Worm (Caenorhabditis elegans) whole organism, L1 larva: Measurements from ENCODE around the gene F11C1.1.

Source experiments
- C04F5.9 ChIP-seq: sonication (generic microtip); optimal IDR thresholded peaks from 2 replicates; lab custom pipeline; 2016; ENCODE audit warnings: missing genetic modification characterization, missing compliant biosample characterization
- aha-1 ChIP-seq: fragments of 150-350 bp; optimal IDR thresholded peaks from 2 replicates; lab custom pipeline; 2014; ENCODE audit warnings: missing biosample characterization, missing genetic modification characterization
- alr-1 ChIP-seq: fragments of 200-800 bp; sonication (Bioruptor generic); optimal IDR thresholded peaks from 2 replicates; lab custom pipeline; 2018; ENCODE audit warnings: borderline replicate concordance, mild to moderate bottlenecking, missing genetic modification characterization, missing compliant biosample characterization
- ama-1 ChIP-seq: fragments of 150-350 bp; optimal IDR thresholded peaks from 2 replicates; lab custom pipeline; 2014
- blmp-1 ChIP-seq: fragments of 150-350 bp; optimal IDR thresholded peaks from 2 replicates; lab custom pipeline; 2014; ENCODE audit warnings: missing biosample characterization, missing genetic modification characterization
- ceh-82 ChIP-seq, 3 experiments: fragments of 150-350 bp in 1 of 3; sonication (generic microtip) in 2 of 3; optimal IDR thresholded peaks; 2 replicates each; lab custom pipeline; 2014 to 2017; ENCODE audit warnings: missing biosample characterization in 3 of 3, missing genetic modification characterization in 3 of 3
- dpl-1 ChIP-seq, 3 experiments: fragments of 150-350 bp in 2 of 3; sonication (generic microtip) in 1 of 3; optimal IDR thresholded peaks; 2 replicates each; lab custom pipeline; 2014 to 2017; ENCODE audit warnings: missing biosample characterization in 3 of 3, missing genetic modification characterization in 3 of 3, missing genetic modification reagents in 3 of 3
- dsc-1 ChIP-seq: sonication (generic microtip); optimal IDR thresholded peaks from 2 replicates; lab custom pipeline; 2016; ENCODE audit warnings: mild to moderate bottlenecking, missing genetic modification characterization, missing compliant biosample characterization
- efl-3 ChIP-seq: fragments of 200-800 bp; sonication (Bioruptor generic); optimal IDR thresholded peaks from 2 replicates; lab custom pipeline; 2018; ENCODE audit warnings: mild to moderate bottlenecking, missing genetic modification characterization, missing compliant biosample characterization
- egl-27 ChIP-seq, 2 experiments: fragments of 150-350 bp in 1 of 2; sonication (generic microtip); optimal IDR thresholded peaks; 3 replicates each; lab custom pipeline; 2017 to 2018; ENCODE audit warnings: missing biosample characterization in 2 of 2, missing genetic modification characterization in 2 of 2, missing genetic modification reagents in 2 of 2
- elt-3 ChIP-seq, 6 experiments: fragments of 150-350 bp in 1 of 6; sonication (generic microtip); optimal IDR thresholded peaks; 2 replicates each; lab custom pipeline; 2017 to 2018; ENCODE audit warnings: missing biosample characterization in 6 of 6, missing genetic modification characterization in 6 of 6, inconsistent platforms in 1 of 6
- ets-5 ChIP-seq: fragments of 200-800 bp; sonication (Bioruptor generic); IDR thresholded peaks from 2 replicates; pipeline ENCODE4 v1.3.6; 2022; ENCODE audit warnings: missing genetic modification characterization, missing compliant biosample characterization
- fkh-4 ChIP-seq: sonication (generic microtip); optimal IDR thresholded peaks from 2 replicates; lab custom pipeline; 2016; ENCODE audit warnings: missing compliant biosample characterization, missing genetic modification characterization, borderline replicate concordance
- grh-1 ChIP-seq: fragments of 200-800 bp; sonication (Bioruptor generic); IDR thresholded peaks from 2 replicates; pipeline ENCODE4 v1.3.6; 2022; ENCODE audit warnings: missing genetic modification reagents, missing genetic modification characterization, missing compliant biosample characterization
- jun-1 ChIP-seq: fragments of 150-350 bp; optimal IDR thresholded peaks from 2 replicates; lab custom pipeline; 2014; ENCODE audit warnings: missing biosample characterization, missing genetic modification reagents, missing genetic modification characterization
- lin-14 ChIP-seq: fragments of 200-800 bp; sonication (Bioruptor generic); optimal IDR thresholded peaks from 2 replicates; lab custom pipeline; 2018; ENCODE audit warnings: mild to moderate bottlenecking, missing genetic modification characterization, moderate library complexity, missing compliant biosample characterization
- lin-35 ChIP-seq, 2 experiments: fragments of 150-350 bp; optimal IDR thresholded peaks; 2 replicates each; lab custom pipeline; 2014; ENCODE audit warnings: missing biosample characterization in 2 of 2, missing genetic modification characterization in 2 of 2, missing genetic modification reagents in 2 of 2
- lsy-2 ChIP-seq, 2 experiments: fragments of 150-350 bp; optimal IDR thresholded peaks; 2 replicates each; lab custom pipeline; 2014; ENCODE audit warnings: missing biosample characterization in 2 of 2, missing genetic modification characterization in 2 of 2
- mdl-1 ChIP-seq, 2 experiments: fragments of 150-350 bp; optimal IDR thresholded peaks; 2 replicates each; lab custom pipeline; 2014 to 2017; ENCODE audit warnings: missing biosample characterization in 2 of 2, missing genetic modification characterization in 2 of 2, inconsistent platforms in 1 of 2
- mep-1 ChIP-seq: fragments of 150-350 bp; optimal IDR thresholded peaks from 2 replicates; lab custom pipeline; 2014; ENCODE audit warnings: missing biosample characterization, missing genetic modification characterization
- nhr-11 ChIP-seq: fragments of 150-350 bp; optimal IDR thresholded peaks from 2 replicates; lab custom pipeline; 2014; ENCODE audit warnings: missing biosample characterization, missing genetic modification characterization
- nhr-19 ChIP-seq: fragments of 200-800 bp; sonication (Bioruptor generic); conservative IDR thresholded peaks from 2 replicates; pipeline ENCODE4 v1.3.6; 2022; ENCODE audit warnings: missing genetic modification characterization, missing compliant biosample characterization
- nhr-20 ChIP-seq: sonication (generic microtip); optimal IDR thresholded peaks from 2 replicates; lab custom pipeline; 2016; ENCODE audit warnings: mild to moderate bottlenecking, missing genetic modification characterization, missing compliant biosample characterization
- nhr-28 ChIP-seq: fragments of 150-350 bp; optimal IDR thresholded peaks from 2 replicates; lab custom pipeline; 2014; ENCODE audit warnings: missing biosample characterization, missing genetic modification characterization
- nhr-71 ChIP-seq: sonication (generic microtip); optimal IDR thresholded peaks from 2 replicates; lab custom pipeline; 2016; ENCODE audit warnings: mild to moderate bottlenecking, missing genetic modification characterization, moderate library complexity, missing compliant biosample characterization
- nhr-77 ChIP-seq: fragments of 150-350 bp; optimal IDR thresholded peaks from 2 replicates; lab custom pipeline; 2014; ENCODE audit warnings: missing biosample characterization, missing genetic modification characterization
- nhr-84 ChIP-seq: sonication (generic microtip); optimal IDR thresholded peaks from 2 replicates; lab custom pipeline; 2017; ENCODE audit warnings: missing biosample characterization, missing genetic modification characterization
- nhr-85 ChIP-seq: sonication (generic microtip); peaks from one replicate; lab custom pipeline; 2016; ENCODE audit warnings: missing genetic modification characterization, inconsistent platforms, missing compliant biosample characterization
- nhr-90 ChIP-seq: sonication (generic microtip); optimal IDR thresholded peaks from 2 replicates; lab custom pipeline; 2016; ENCODE audit warnings: mild to moderate bottlenecking, missing genetic modification characterization, missing compliant biosample characterization; ENCODE audit not compliant: poor library complexity
- pag-3 ChIP-seq: sonication (generic microtip); optimal IDR thresholded peaks from 2 replicates; lab custom pipeline; 2017; ENCODE audit warnings: missing genetic modification characterization, mild to moderate bottlenecking, missing compliant biosample characterization, antibody characterized with exemption, borderline replicate concordance; ENCODE audit not compliant: insufficient read depth
- pax-3 ChIP-seq: fragments of 200-800 bp; sonication (Bioruptor generic); optimal IDR thresholded peaks from 2 replicates; lab custom pipeline; 2018; ENCODE audit warnings: mild to moderate bottlenecking, missing genetic modification characterization, moderate library complexity, missing compliant biosample characterization
- skn-1 ChIP-seq: fragments of 150-350 bp; optimal IDR thresholded peaks from 2 replicates; lab custom pipeline; 2014; ENCODE audit warnings: missing biosample characterization, missing genetic modification characterization
- snu-23 ChIP-seq: sonication (generic microtip); optimal IDR thresholded peaks from 2 replicates; lab custom pipeline; 2016; ENCODE audit warnings: missing genetic modification characterization, missing compliant biosample characterization
- tlp-1 ChIP-seq: fragments of 150-350 bp; optimal IDR thresholded peaks from 2 replicates; lab custom pipeline; 2014; ENCODE audit warnings: missing biosample characterization, missing genetic modification characterization
- unc-30 ChIP-seq: sonication (generic microtip); optimal IDR thresholded peaks from 2 replicates; lab custom pipeline; 2017; ENCODE audit warnings: missing biosample characterization, missing genetic modification characterization
- xbp-1 ChIP-seq: sonication (generic microtip); optimal IDR thresholded peaks from 2 replicates; lab custom pipeline; 2016; ENCODE audit warnings: missing genetic modification characterization, missing compliant biosample characterization
- ztf-11 ChIP-seq, 2 experiments: sonication (generic microtip); optimal IDR thresholded peaks; 2 replicates each; lab custom pipeline; 2016 to 2017; ENCODE audit warnings: missing genetic modification characterization in 2 of 2, missing biosample characterization in 1 of 2, missing compliant biosample characterization in 1 of 2
- ztf-4 ChIP-seq: fragments of 150-350 bp; optimal IDR thresholded peaks from 2 replicates; lab custom pipeline; 2014; ENCODE audit warnings: missing biosample characterization, missing genetic modification characterization

Gene F11C1.1

ce11 chrX:13021446-13021845 is 31.1 kb upstream of the F11C1.1 start:
- TF ChIP-seq tlp-1 (tag; lab: Kevin White, UChicago) (no peak), nhr-28 (tag; lab: Kevin White, UChicago) (no peak), alr-1 (no peak), lin-14 (GFP tag; lab: Kevin White, UChicago) (peak; percentile 3), xbp-1 (tag; lab: Kevin White, UChicago) (no peak)

ce11 chrX:13016290-13016689 is 25.9 kb upstream of the F11C1.1 start:
- TF ChIP-seq nhr-84 (tag; lab: Kevin White, UChicago) = no peak
- no peak for TF ChIP-seq nhr-28 (tag; lab: Kevin White, UChicago)
- TF ChIP-seq C04F5.9 = no peak
- TF ChIP-seq blmp-1 = peak; percentile 37
- no peak for TF ChIP-seq skn-1 (tag; lab: Kevin White, UChicago)
- TF ChIP-seq unc-30 (tag; lab: Kevin White, UChicago) = no peak
- TF ChIP-seq mep-1 (tag; lab: Kevin White, UChicago) = peak; percentile 12
- peak; percentile 14 for TF ChIP-seq lin-14 (GFP tag; lab: Kevin White, UChicago)
- peak; percentile 72 for TF ChIP-seq nhr-85 (tag; lab: Kevin White, UChicago)
- no peak for TF ChIP-seq ets-5 (GFP tag; lab: Robert Waterston, UW)

ce11 chrX:13014341-13014740 is 24.0 kb upstream of the F11C1.1 start:
- no peak for TF ChIP-seq aha-1 (tag; lab: Kevin White, UChicago)
- TF ChIP-seq nhr-11 (tag; lab: Kevin White, UChicago) = no peak
- TF ChIP-seq mep-1 (tag; lab: Kevin White, UChicago) = peak; percentile 41
- peak; percentile 86 for TF ChIP-seq nhr-85 (tag; lab: Kevin White, UChicago)
- TF ChIP-seq ama-1 (lab: Kevin White, UChicago) = no peak
- TF ChIP-seq efl-3 (GFP tag; lab: Kevin White, UChicago) = no peak
- TF ChIP-seq lin-35 (GFP tag; optimal IDR thresholded peaks at IDR 0.05; lab: Kevin White, UChicago) = peak in 1 of 2 experiments; percentile 20
- peak; percentile 58 for TF ChIP-seq grh-1 (GFP tag; lab: Robert Waterston, UW)
- TF ChIP-seq nhr-71 (tag; lab: Kevin White, UChicago) = peak; percentile 25
- TF ChIP-seq dsc-1 = no peak
- TF ChIP-seq mdl-1 (tag; optimal IDR thresholded peaks at IDR 0.05; lab: Kevin White, UChicago) = no peak
- no peak for TF ChIP-seq skn-1 (tag; lab: Kevin White, UChicago)
- no peak for TF ChIP-seq ztf-4 (tag; lab: Kevin White, UChicago)
- TF ChIP-seq lsy-2 (tag; optimal IDR thresholded peaks at IDR 0.05; lab: Kevin White, UChicago) = peak in 1 of 2 experiments; percentile 21
- no peak for TF ChIP-seq pax-3 (tag; lab: Kevin White, UChicago)
- peak; percentile 63 for TF ChIP-seq lin-14 (GFP tag; lab: Kevin White, UChicago)
- TF ChIP-seq blmp-1 = peak; percentile 75
- TF ChIP-seq ets-5 (GFP tag; lab: Robert Waterston, UW) = no peak
- peak; percentile 25 for TF ChIP-seq nhr-90 (tag; lab: Kevin White, UChicago)
- no peak for TF ChIP-seq nhr-77 (tag; lab: Kevin White, UChicago)
- TF ChIP-seq fkh-4 (tag; lab: Kevin White, UChicago) = no peak
- TF ChIP-seq elt-3 (tag; optimal IDR thresholded peaks at IDR 0.05; lab: Kevin White, UChicago) = peak in 2 of 6 experiments; percentile 8 to 67
- 0 out of 2 replicates have a peak, but pooled peaks have one; percentile 11 for TF ChIP-seq nhr-19
- no peak for TF ChIP-seq egl-27 (tag; optimal IDR thresholded peaks at IDR 0.05; lab: Kevin White, UChicago)
- peak; percentile 49 for TF ChIP-seq nhr-20 (tag; lab: Kevin White, UChicago)
- TF ChIP-seq ceh-82 (tag; optimal IDR thresholded peaks at IDR 0.05; lab: Kevin White, UChicago) = no peak
- TF ChIP-seq snu-23 (GFP tag; lab: Kevin White, UChicago) = peak; percentile 57
- no peak for TF ChIP-seq unc-30 (tag; lab: Kevin White, UChicago)

- TF ChIP-seq ztf-11 (tag; optimal IDR thresholded peaks at IDR 0.05; lab: Kevin White, UChicago) = no peak
- TF ChIP-seq pag-3 = no peak
- TF ChIP-seq dpl-1 (GFP tag; optimal IDR thresholded peaks at IDR 0.05; lab: Kevin White, UChicago) = no peak
- TF ChIP-seq jun-1 (tag; lab: Kevin White, UChicago) = no peak
- TF ChIP-seq lin-14 (GFP tag; lab: Kevin White, UChicago) = peak; percentile 12
- peak; percentile 77 for TF ChIP-seq nhr-85 (tag; lab: Kevin White, UChicago)
- TF ChIP-seq ets-5 (GFP tag; lab: Robert Waterston, UW) = no peak
Observed at ce11 chrX:13011897-13012296, 21.5 kb upstream of the F11C1.1 start.
